Fruit fly (Drosophila melanogaster) whole organism, embryonic: Measurements from ENCODE around the gene CG16775.

Experiments used
- Aef1 ChIP-seq: fragments of 200-800 bp; sonication (Bioruptor generic); IDR thresholded peaks from 3 replicates; pipeline ENCODE4 v1.3.6; 2022; ENCODE audit warnings: missing biosample characterization, missing genetic modification characterization
- CG10147 ChIP-seq: fragments of 200-800 bp; sonication (Bioruptor generic); optimal IDR thresholded peaks from 2 replicates; lab custom pipeline; 2019; ENCODE audit warnings: missing biosample characterization, mild to moderate bottlenecking, missing genetic modification characterization, moderate library complexity
- CG10565 ChIP-seq: fragments of 200-800 bp; sonication (Bioruptor generic); optimal IDR thresholded peaks from 3 replicates; lab custom pipeline; 2016; ENCODE audit warnings: missing biosample characterization, mild to moderate bottlenecking, missing genetic modification characterization
- CG11723 ChIP-seq: fragments of 200-800 bp; sonication (Bioruptor generic); optimal IDR thresholded peaks from 2 replicates; lab custom pipeline; 2017; ENCODE audit warnings: missing biosample characterization, mild to moderate bottlenecking, missing genetic modification characterization
- CG1233 ChIP-seq: fragments of 200-800 bp; sonication (Bioruptor generic); optimal IDR thresholded peaks from 4 replicates; lab custom pipeline; 2018; ENCODE audit warnings: missing biosample characterization, mild to moderate bottlenecking, missing genetic modification characterization
- CG13775 ChIP-seq: fragments of 200-800 bp; sonication (Bioruptor generic); optimal IDR thresholded peaks from 3 replicates; lab custom pipeline; 2017; ENCODE audit warnings: missing biosample characterization, mild to moderate bottlenecking, missing genetic modification characterization
- CG14667 ChIP-seq: fragments of 200-800 bp; sonication (Bioruptor generic); IDR thresholded peaks from 2 replicates; pipeline ENCODE4 v1.3.6; 2022; ENCODE audit warnings: missing biosample characterization, missing genetic modification characterization
- CG14860 ChIP-seq: fragments of 200-800 bp; sonication (Bioruptor generic); IDR thresholded peaks from 3 replicates; pipeline ENCODE4 v1.3.6; 2022; ENCODE audit warnings: missing biosample characterization, missing genetic modification characterization; ENCODE audit not compliant: partially characterized antibody
- CG15514 ChIP-seq: fragments of 200-800 bp; sonication (Bioruptor generic); optimal IDR thresholded peaks from 3 replicates; lab custom pipeline; 2017; ENCODE audit warnings: missing biosample characterization, missing genetic modification characterization, mild to moderate bottlenecking, moderate library complexity, missing genetic modification reagents
- CG16779 ChIP-seq: fragments of 200-800 bp; sonication (Bioruptor generic); IDR thresholded peaks from 2 replicates; pipeline ENCODE4 v1.3.6; 2022; ENCODE audit warnings: missing biosample characterization, missing genetic modification characterization
- CG17359 ChIP-seq: fragments of 200-800 bp; sonication (Bioruptor generic); optimal IDR thresholded peaks from 3 replicates; lab custom pipeline; 2018; ENCODE audit warnings: missing biosample characterization, mild to moderate bottlenecking, missing genetic modification characterization, moderate library complexity
- CG2116 ChIP-seq: fragments of 200-800 bp; sonication (Bioruptor generic); optimal IDR thresholded peaks from 3 replicates; lab custom pipeline; 2018; ENCODE audit warnings: missing biosample characterization, mild to moderate bottlenecking, missing genetic modification characterization
- CG3065 ChIP-seq: fragments of 200-800 bp; sonication (Bioruptor generic); optimal IDR thresholded peaks from 2 replicates; lab custom pipeline; 2016; ENCODE audit warnings: missing biosample characterization, missing genetic modification characterization
- CG32772 ChIP-seq: fragments of 200-800 bp; sonication (Bioruptor generic); IDR thresholded peaks from 2 replicates; pipeline ENCODE4 v1.3.6; 2022; ENCODE audit warnings: missing biosample characterization, missing genetic modification characterization
- CG34224 ChIP-seq: fragments of 200-800 bp; sonication (Bioruptor generic); IDR thresholded peaks from 3 replicates; pipeline ENCODE4 v1.3.6; 2022; ENCODE audit warnings: missing biosample characterization, missing genetic modification characterization; ENCODE audit not compliant: partially characterized antibody
- CG4820 ChIP-seq: fragments of 200-800 bp; sonication (Bioruptor generic); optimal IDR thresholded peaks from 3 replicates; lab custom pipeline; 2016; ENCODE audit warnings: missing biosample characterization, missing genetic modification characterization
- CG6654 ChIP-seq: fragments of 200-800 bp; sonication (Bioruptor generic); optimal IDR thresholded peaks from 2 replicates; lab custom pipeline; 2017; ENCODE audit warnings: missing biosample characterization, mild to moderate bottlenecking, missing genetic modification characterization
- CG6683 ChIP-seq: fragments of 200-800 bp; sonication (Bioruptor generic); optimal IDR thresholded peaks from 2 replicates; lab custom pipeline; 2017; ENCODE audit warnings: missing biosample characterization, mild to moderate bottlenecking, missing genetic modification characterization, missing genetic modification reagents
- CG6791 ChIP-seq: fragments of 200-800 bp; sonication (Bioruptor generic); IDR thresholded peaks from 3 replicates; pipeline ENCODE4 v1.3.6; 2022; ENCODE audit warnings: missing biosample characterization, missing genetic modification characterization; ENCODE audit not compliant: partially characterized antibody
- CG8478 ChIP-seq: fragments of >200 bp; optimal IDR thresholded peaks from 2 replicates; lab custom pipeline; 2018
- CG9609 ChIP-seq: fragments of 200-800 bp; sonication (Bioruptor generic); optimal IDR thresholded peaks from 3 replicates; lab custom pipeline; 2016; ENCODE audit warnings: missing biosample characterization, missing genetic modification characterization
- Dfd ChIP-seq, 2 experiments: fragments of >200 bp; optimal IDR thresholded peaks; 2 replicates each; lab custom pipeline; 2017; ENCODE audit warnings: missing biosample characterization in 2 of 2, missing genetic modification characterization in 2 of 2
- Gug ChIP-seq: fragments of 200-800 bp; sonication (Bioruptor generic); IDR thresholded peaks from 4 replicates; pipeline ENCODE4 v1.3.6; 2022; ENCODE audit warnings: missing biosample characterization, missing genetic modification characterization
- HmgD ChIP-seq: fragments of 200-800 bp; sonication (Bioruptor generic); optimal IDR thresholded peaks from 3 replicates; lab custom pipeline; 2016; ENCODE audit warnings: missing biosample characterization, missing genetic modification characterization
- Lpt ChIP-seq: fragments of >200 bp; optimal IDR thresholded peaks from 2 replicates; lab custom pipeline; 2018; ENCODE audit warnings: missing biosample characterization, missing genetic modification characterization
- YL-1 ChIP-seq: fragments of 200-800 bp; sonication (Bioruptor generic); optimal IDR thresholded peaks from 3 replicates; lab custom pipeline; 2017; ENCODE audit warnings: missing biosample characterization, mild to moderate bottlenecking, missing genetic modification characterization
- aop ChIP-seq: fragments of 200-800 bp; sonication (Bioruptor generic); IDR thresholded peaks from 2 replicates; pipeline ENCODE4 v1.3.6; 2022; ENCODE audit warnings: missing biosample characterization, missing genetic modification characterization
- ara ChIP-seq: fragments of 200-800 bp; sonication (Bioruptor generic); IDR thresholded peaks from 2 replicates; pipeline ENCODE4 v1.3.6; 2022; ENCODE audit warnings: missing biosample characterization, missing genetic modification characterization
- bcd ChIP-seq: fragments of 200-800 bp; sonication (Bioruptor generic); optimal IDR thresholded peaks from 2 replicates; lab custom pipeline; 2017; ENCODE audit warnings: missing biosample characterization, mild to moderate bottlenecking, missing genetic modification characterization
- bsh ChIP-seq, 2 experiments: fragments of 200-800 bp; sonication (Bioruptor generic); optimal IDR thresholded peaks; 2 replicates each; lab custom pipeline; 2017 to 2018; ENCODE audit warnings: mild to moderate bottlenecking in 2 of 2, missing biosample characterization in 2 of 2, missing genetic modification characterization in 2 of 2, moderate library complexity in 1 of 2
- cad ChIP-seq: fragments of >200 bp; optimal IDR thresholded peaks from 2 replicates; lab custom pipeline; 2017; ENCODE audit warnings: missing biosample characterization, missing genetic modification characterization
- chif ChIP-seq, 2 experiments: fragments of 200-800 bp; sonication (Bioruptor generic); optimal IDR thresholded peaks; 3 replicates each; lab custom pipeline; 2016; ENCODE audit warnings: missing biosample characterization in 2 of 2, missing genetic modification characterization in 2 of 2
- chm ChIP-seq: fragments of 200-800 bp; sonication (Bioruptor generic); IDR thresholded peaks from 2 replicates; pipeline ENCODE4 v1.3.6; 2022; ENCODE audit warnings: missing biosample characterization, missing genetic modification characterization
- crc ChIP-seq: fragments of 200-800 bp; sonication (Bioruptor generic); optimal IDR thresholded peaks from 2 replicates; lab custom pipeline; 2016; ENCODE audit warnings: missing biosample characterization, missing genetic modification characterization
- dimm ChIP-seq: fragments of 200-800 bp; sonication (Bioruptor generic); IDR thresholded peaks from 2 replicates; pipeline ENCODE4 v1.3.6; 2022; ENCODE audit warnings: missing biosample characterization, missing genetic modification characterization
- dysf ChIP-seq: fragments of 200-800 bp; sonication (Bioruptor generic); IDR thresholded peaks from 3 replicates; pipeline ENCODE4 v1.3.6; 2022; ENCODE audit warnings: missing biosample characterization, missing genetic modification characterization
- otp ChIP-seq: fragments of 200-800 bp; sonication (Bioruptor generic); IDR thresholded peaks from 3 replicates; pipeline ENCODE4, ENCODE4 v1.3.6; 2022; ENCODE audit warnings: missing biosample characterization, missing genetic modification characterization
- p53 ChIP-seq: fragments of 200-800 bp; sonication (Bioruptor generic); optimal IDR thresholded peaks from 2 replicates; lab custom pipeline; 2016; ENCODE audit warnings: missing biosample characterization, missing genetic modification characterization
- pan ChIP-seq, 4 experiments: fragments of >200 bp in 3 of 4; fragments of 200-800 bp in 1 of 4; sonication (Bioruptor generic) in 1 of 4; optimal IDR thresholded peaks in 3 of 4; IDR thresholded peaks in 1 of 4; 2 replicates each; pipeline versions ENCODE4 v1.3.6 to Lab custom; 2017 to 2022; ENCODE audit warnings: missing biosample characterization in 2 of 4, missing genetic modification characterization in 2 of 4, mixed read lengths in 1 of 4
- pb ChIP-seq: fragments of 200-800 bp; sonication (Bioruptor generic); optimal IDR thresholded peaks from 3 replicates; lab custom pipeline; 2016; ENCODE audit warnings: missing biosample characterization, missing genetic modification characterization
- peb ChIP-seq: fragments of 200-800 bp; sonication (Bioruptor generic); IDR thresholded peaks from 2 replicates; pipeline ENCODE4 v1.3.6; 2022; ENCODE audit warnings: missing biosample characterization, missing genetic modification characterization
- shn ChIP-seq: fragments of 200-800 bp; sonication (Bioruptor generic); optimal IDR thresholded peaks from 3 replicates; lab custom pipeline; 2016; ENCODE audit warnings: missing biosample characterization, missing genetic modification characterization
- slbo ChIP-seq: fragments of 200-800 bp; sonication (Bioruptor generic); IDR thresholded peaks from 2 replicates; pipeline ENCODE4 v1.3.6; 2022; ENCODE audit warnings: missing biosample characterization, missing genetic modification characterization
- sqz ChIP-seq: fragments of 200-800 bp; sonication (Bioruptor generic); optimal IDR thresholded peaks from 3 replicates; lab custom pipeline; 2018; ENCODE audit warnings: missing biosample characterization, mild to moderate bottlenecking, missing genetic modification characterization
- ssp ChIP-seq: fragments of 200-800 bp; sonication (Bioruptor generic); IDR thresholded peaks from 2 replicates; pipeline ENCODE4 v1.3.6; 2022; ENCODE audit warnings: missing biosample characterization, missing genetic modification characterization
- stc ChIP-seq: fragments of 200-800 bp; sonication (Bioruptor generic); IDR thresholded peaks from 2 replicates; pipeline ENCODE4 v1.3.6; 2022; ENCODE audit warnings: missing biosample characterization, missing genetic modification characterization
- tap ChIP-seq: fragments of 200-800 bp; optimal IDR thresholded peaks from 3 replicates; lab custom pipeline; 2019; ENCODE audit warnings: missing biosample characterization, mild to moderate bottlenecking, missing genetic modification characterization, moderate library complexity
- ttk ChIP-seq: fragments of 200-800 bp; sonication (Bioruptor generic); IDR thresholded peaks from 2 replicates; pipeline ENCODE4 v2.1.2; 2022; ENCODE audit warnings: missing biosample characterization, missing genetic modification characterization
- twi ChIP-seq: fragments of 200-800 bp; optimal IDR thresholded peaks from 2 replicates; lab custom pipeline; 2019; ENCODE audit warnings: missing biosample characterization, mild to moderate bottlenecking, missing genetic modification characterization, moderate library complexity
- vnd ChIP-seq: fragments of 200-800 bp; sonication (Bioruptor generic); IDR thresholded peaks from 3 replicates; pipeline ENCODE4 v1.3.6; 2022; ENCODE audit warnings: missing biosample characterization, missing genetic modification characterization; ENCODE audit not compliant: partially characterized antibody

CG16775 gene

DNA sequence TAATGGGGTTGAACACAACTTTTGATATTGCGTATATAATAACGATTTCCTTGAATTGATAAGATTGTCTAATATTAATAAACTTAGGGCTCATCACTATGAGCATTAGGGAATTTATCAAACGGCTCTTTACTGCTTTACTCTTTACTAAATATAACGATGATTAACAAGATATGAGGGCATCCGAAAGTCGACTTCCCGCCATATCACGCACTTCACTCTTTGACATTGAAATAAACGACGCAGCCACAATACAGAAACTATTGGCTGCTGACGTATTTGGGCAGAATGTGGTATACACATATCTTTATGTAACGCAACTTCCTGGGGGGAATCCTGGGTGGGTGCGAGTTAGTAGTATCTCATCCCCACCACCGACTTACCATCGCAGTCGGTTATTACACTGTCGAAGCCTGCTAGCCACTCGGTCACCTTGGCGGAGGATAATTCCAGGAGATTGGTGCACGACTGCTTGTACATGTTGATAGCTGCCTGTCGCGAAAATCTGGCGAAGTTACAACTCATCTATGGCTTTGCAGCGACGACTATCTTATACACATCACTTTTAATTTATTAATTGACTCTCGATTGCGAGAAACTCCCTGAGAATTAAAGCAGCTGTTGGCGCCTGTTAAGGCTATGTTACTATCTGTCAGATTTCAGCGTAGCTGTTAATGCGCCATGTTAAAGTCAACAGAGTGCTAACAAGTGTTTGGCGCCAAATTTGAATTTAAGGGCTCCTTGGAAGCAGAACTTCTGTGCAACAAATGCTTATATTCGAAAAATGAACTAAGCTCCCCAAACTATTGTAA lies 43.3 kb downstream of the CG16775 start, which contains the start of gene CG5567 (continued):
- TF ChIP-seq chif (GFP tag; optimal IDR thresholded peaks at IDR 0.05; lab: Kevin White, UChicago) (no peak), pb (no peak), CG6683 (GFP tag; lab: Kevin White, UChicago) (no peak), chm (GFP tag; lab: Robert Waterston, UW) (no peak), YL-1 (GFP tag; lab: Kevin White, UChicago) (no peak), ttk (GFP tag; lab: Robert Waterston, UW) (no peak), CG4820 (GFP tag; lab: Kevin White, UChicago) (no peak), CG6791 (GFP tag; lab: Robert Waterston, UW) (peak; percentile 33; the same call in 1 of the 3 replicates), Gug (GFP tag; lab: Robert Waterston, UW) (no peak), CG8478 (lab: Kevin White, UChicago) (no peak), ssp (GFP tag; lab: Robert Waterston, UW) (no peak), slbo (GFP tag; lab: Robert Waterston, UW) (0 out of 2 replicates have a peak, but pooled peaks have one; percentile 36), Dfd (GFP tag; optimal IDR thresholded peaks at IDR 0.05; lab: Kevin White, UChicago) (no peak), CG1233 (GFP tag; lab: Kevin White, UChicago) (no peak), otp (no peak), CG34224 (no peak), CG9609 (GFP tag; lab: Kevin White, UChicago) (no peak), twi (tag; lab: Kevin White, UChicago) (no peak), peb (no peak), ara (no peak), sqz (GFP tag; lab: Kevin White, UChicago) (no peak), HmgD (GFP tag; lab: Kevin White, UChicago) (no peak), CG32772 (no peak), CG16779 (GFP tag; lab: Robert Waterston, UW) (no peak), bsh (GFP tag; optimal IDR thresholded peaks at IDR 0.05; lab: Kevin White, UChicago) (peak in 1 of 2 experiments; percentile 23), shn (GFP tag; lab: Kevin White, UChicago) (no peak), dimm (GFP tag; lab: Robert Waterston, UW) (no peak), CG10147 (GFP tag; lab: Kevin White, UChicago) (no peak), Aef1 (GFP tag; lab: Robert Waterston, UW) (no peak), stc (GFP tag; lab: Robert Waterston, UW) (no peak), pan (optimal IDR thresholded peaks at IDR 0.05; lab: Kevin White, UChicago) (no peak), pan (GFP tag; optimal IDR thresholded peaks at IDR 0.05 in 1 of 2, IDR thresholded peaks at IDR 0.05 in 1 of 2) (peak in 1 of 2 experiments; percentile 45), dysf (peak; percentile 38; the same call in 1 of the 3 replicates), crc (no peak), cad (GFP tag; lab: Kevin White, UChicago) (no peak), CG15514 (no peak), CG14667 (no peak), CG11723 (GFP tag; lab: Kevin White, UChicago) (no peak), bcd (GFP tag; lab: Kevin White, UChicago) (peak; percentile 2), aop (GFP tag; lab: Robert Waterston, UW) (no peak), tap (tag; lab: Kevin White, UChicago) (no peak), CG10565 (GFP tag; lab: Kevin White, UChicago) (no peak), CG3065 (GFP tag; lab: Kevin White, UChicago) (no peak), p53 (GFP tag; lab: Kevin White, UChicago) (no peak), Lpt (no peak), CG6654 (GFP tag; lab: Kevin White, UChicago) (no peak), CG17359 (tag; lab: Kevin White, UChicago) (peak; percentile 9), CG2116 (GFP tag; lab: Kevin White, UChicago) (peak; percentile 2), CG13775 (GFP tag; lab: Kevin White, UChicago) (peak; percentile 22), vnd (GFP tag; lab: Robert Waterston, UW) (no peak), CG14860 (GFP tag; lab: Robert Waterston, UW) (no peak)
